Fruit fly (Drosophila melanogaster) whole organism, prepupa: Measurements from ENCODE around the gene CG11811.

Experiments
- Blimp-1 ChIP-seq: fragments of 200-800 bp; sonication (Bioruptor generic); optimal IDR thresholded peaks from 3 replicates; lab custom pipeline; 2017; ENCODE audit warnings: missing biosample characterization, missing genetic modification characterization, mild to moderate bottlenecking, moderate library complexity, missing genetic modification reagents
- CG10631 ChIP-seq: fragments of 200-800 bp; sonication (Bioruptor generic); optimal IDR thresholded peaks from 2 replicates; lab custom pipeline; 2016; ENCODE audit warnings: missing biosample characterization, missing genetic modification characterization
- CG10669 ChIP-seq: fragments of 200-800 bp; sonication (Bioruptor generic); optimal IDR thresholded peaks from 3 replicates; lab custom pipeline; 2018; ENCODE audit warnings: missing biosample characterization, mild to moderate bottlenecking, missing genetic modification characterization, moderate library complexity
- CG11294 ChIP-seq: fragments of 200-800 bp; sonication (Bioruptor generic); IDR thresholded peaks from 2 replicates; pipeline ENCODE4 v1.3.6; 2022; ENCODE audit warnings: missing biosample characterization, missing genetic modification characterization
- CG11762 ChIP-seq: fragments of 200-800 bp; sonication (Bioruptor generic); optimal IDR thresholded peaks from 3 replicates; lab custom pipeline; 2016; ENCODE audit warnings: missing biosample characterization, missing genetic modification characterization; ENCODE audit not compliant: insufficient read depth
- CG11902 ChIP-seq: fragments of 200-800 bp; sonication (Bioruptor generic); optimal IDR thresholded peaks from 3 replicates; lab custom pipeline; 2016; ENCODE audit warnings: missing biosample characterization, missing genetic modification characterization
- CG15336 ChIP-seq: fragments of 200-800 bp; sonication (Bioruptor generic); IDR thresholded peaks from 2 replicates; pipeline ENCODE4 v1.3.6; 2022; ENCODE audit warnings: missing biosample characterization, missing genetic modification characterization
- CG16779 ChIP-seq: fragments of 200-800 bp; sonication (Bioruptor generic); optimal IDR thresholded peaks from 3 replicates; lab custom pipeline; 2017; ENCODE audit warnings: missing biosample characterization, mild to moderate bottlenecking, missing genetic modification characterization
- CG3032 ChIP-seq: fragments of 200-800 bp; optimal IDR thresholded peaks from 2 replicates; lab custom pipeline; 2019; ENCODE audit warnings: missing biosample characterization, mild to moderate bottlenecking, missing genetic modification characterization, moderate library complexity
- CG31627 ChIP-seq: fragments of 200-800 bp; sonication (Bioruptor generic); optimal IDR thresholded peaks from 3 replicates; lab custom pipeline; 2016; ENCODE audit warnings: missing biosample characterization, missing genetic modification characterization
- CG32006 ChIP-seq: fragments of 200-800 bp; sonication (Bioruptor generic); optimal IDR thresholded peaks from 3 replicates; lab custom pipeline; 2017; ENCODE audit warnings: missing biosample characterization, mild to moderate bottlenecking, missing genetic modification characterization
- CG34406 ChIP-seq: fragments of 200-800 bp; sonication (Bioruptor generic); optimal IDR thresholded peaks from 3 replicates; lab custom pipeline; 2016; ENCODE audit warnings: missing biosample characterization, missing genetic modification characterization
- CG3919 ChIP-seq: fragments of 200-800 bp; sonication (Bioruptor generic); optimal IDR thresholded peaks from 3 replicates; lab custom pipeline; 2016; ENCODE audit warnings: missing biosample characterization, missing genetic modification characterization
- CG4318 ChIP-seq: fragments of 200-800 bp; sonication (Bioruptor generic); optimal IDR thresholded peaks from 3 replicates; lab custom pipeline; 2017; ENCODE audit warnings: missing biosample characterization, mild to moderate bottlenecking, missing genetic modification characterization
- CG6163 ChIP-seq: fragments of 200-800 bp; sonication (Bioruptor generic); IDR thresholded peaks from 3 replicates; pipeline ENCODE4 v1.3.6; 2022; ENCODE audit warnings: missing biosample characterization, missing genetic modification characterization
- CG6276 ChIP-seq: fragments of 200-800 bp; sonication (Bioruptor generic); optimal IDR thresholded peaks from 2 replicates; lab custom pipeline; 2017; ENCODE audit warnings: missing biosample characterization, mild to moderate bottlenecking, missing genetic modification characterization
- CG6792 ChIP-seq: fragments of 200-800 bp; sonication (Bioruptor generic); optimal IDR thresholded peaks from 3 replicates; lab custom pipeline; 2016; ENCODE audit warnings: missing biosample characterization, missing genetic modification characterization
- CG6808 ChIP-seq: fragments of 200-800 bp; sonication (Bioruptor generic); optimal IDR thresholded peaks from 3 replicates; lab custom pipeline; 2017; ENCODE audit warnings: missing biosample characterization, missing genetic modification characterization, mild to moderate bottlenecking, moderate library complexity, missing genetic modification reagents
- CG8119 ChIP-seq: fragments of 200-800 bp; sonication (Bioruptor generic); IDR thresholded peaks from 3 replicates; pipeline ENCODE4 v1.3.6; 2022; ENCODE audit warnings: missing biosample characterization, missing genetic modification characterization
- CG8319 ChIP-seq: fragments of 200-800 bp; sonication (Bioruptor generic); optimal IDR thresholded peaks from 3 replicates; lab custom pipeline; 2016; ENCODE audit warnings: missing biosample characterization, missing genetic modification characterization
- CG8632 ChIP-seq: fragments of 200-800 bp; sonication (Bioruptor generic); optimal IDR thresholded peaks from 3 replicates; lab custom pipeline; 2016; ENCODE audit warnings: missing biosample characterization, missing genetic modification characterization
- CG9139 ChIP-seq: fragments of 200-800 bp; sonication (Bioruptor generic); optimal IDR thresholded peaks from 3 replicates; lab custom pipeline; 2017; ENCODE audit warnings: missing biosample characterization, mild to moderate bottlenecking, missing genetic modification characterization
- Eip75B ChIP-seq: fragments of 200-800 bp; sonication (Bioruptor generic); optimal IDR thresholded peaks from 3 replicates; lab custom pipeline; 2016; ENCODE audit warnings: missing biosample characterization, missing genetic modification characterization
- Eip78C ChIP-seq: fragments of 200-800 bp; sonication (Bioruptor generic); peaks from one replicate; lab custom pipeline; 2016; ENCODE audit warnings: missing biosample characterization, missing genetic modification characterization
- Eip93F ChIP-seq: fragments of 200-800 bp; sonication (Bioruptor generic); optimal IDR thresholded peaks from 2 replicates; lab custom pipeline; 2016; ENCODE audit warnings: missing biosample characterization, mild to moderate bottlenecking, missing genetic modification characterization
- Ets96B ChIP-seq: fragments of 200-800 bp; optimal IDR thresholded peaks from 2 replicates; lab custom pipeline; 2019; ENCODE audit warnings: missing biosample characterization, mild to moderate bottlenecking, missing genetic modification characterization, moderate library complexity
- Gug ChIP-seq: fragments of 200-800 bp; sonication (Bioruptor generic); IDR thresholded peaks from 2 replicates; pipeline ENCODE4 v1.3.6; 2022; ENCODE audit warnings: missing biosample characterization, missing genetic modification characterization
- Hr38 ChIP-seq: sonication (Bioruptor generic); optimal IDR thresholded peaks from 2 replicates; lab custom pipeline; 2016; ENCODE audit warnings: missing biosample characterization, missing genetic modification characterization
- Hr39 ChIP-seq: fragments of 200-800 bp; sonication (Bioruptor generic); optimal IDR thresholded peaks from 2 replicates; lab custom pipeline; 2016; ENCODE audit warnings: missing biosample characterization, missing genetic modification characterization
- Hr4 ChIP-seq: fragments of 200-800 bp; sonication (Bioruptor generic); optimal IDR thresholded peaks from 3 replicates; lab custom pipeline; 2016; ENCODE audit warnings: missing biosample characterization, missing genetic modification characterization
- Lpt ChIP-seq: fragments of 200-800 bp; sonication (Bioruptor generic); optimal IDR thresholded peaks from 3 replicates; lab custom pipeline; 2016; ENCODE audit warnings: missing biosample characterization, missing genetic modification characterization
- Met ChIP-seq: fragments of 200-800 bp; sonication (Bioruptor generic); optimal IDR thresholded peaks from 3 replicates; lab custom pipeline; 2016; ENCODE audit warnings: missing biosample characterization, missing genetic modification characterization
- OdsH ChIP-seq: fragments of 200-800 bp; sonication (Bioruptor generic); optimal IDR thresholded peaks from 3 replicates; lab custom pipeline; 2016; ENCODE audit warnings: missing biosample characterization, missing genetic modification characterization
- Smox ChIP-seq: fragments of 200-800 bp; sonication (Bioruptor generic); optimal IDR thresholded peaks from 3 replicates; lab custom pipeline; 2016; ENCODE audit warnings: missing biosample characterization, missing genetic modification characterization
- Sox102F ChIP-seq: fragments of 200-800 bp; sonication (Bioruptor generic); optimal IDR thresholded peaks from 2 replicates; lab custom pipeline; 2016; ENCODE audit warnings: missing biosample characterization, mild to moderate bottlenecking, missing genetic modification characterization
- Sox14 ChIP-seq: fragments of 200-800 bp; sonication (Bioruptor generic); optimal IDR thresholded peaks from 3 replicates; lab custom pipeline; 2016; ENCODE audit warnings: missing biosample characterization, missing genetic modification characterization
- acj6 ChIP-seq: fragments of 200-800 bp; sonication (Bioruptor generic); optimal IDR thresholded peaks from 3 replicates; lab custom pipeline; 2016; ENCODE audit warnings: missing biosample characterization, missing genetic modification characterization
- cyc ChIP-seq: fragments of 200-800 bp; sonication (Bioruptor generic); optimal IDR thresholded peaks from 3 replicates; lab custom pipeline; 2016; ENCODE audit warnings: missing biosample characterization, missing genetic modification characterization
- eg ChIP-seq: fragments of 200-800 bp; sonication (Bioruptor generic); IDR thresholded peaks from 3 replicates; pipeline ENCODE4 v1.3.6; 2022; ENCODE audit warnings: missing biosample characterization, missing genetic modification characterization
- esn ChIP-seq: fragments of 200-800 bp; sonication (Bioruptor generic); optimal IDR thresholded peaks from 2 replicates; lab custom pipeline; 2016; ENCODE audit warnings: missing biosample characterization, mild to moderate bottlenecking, missing genetic modification characterization, moderate library complexity
- fd85E ChIP-seq: fragments of 200-800 bp; sonication (Bioruptor generic); optimal IDR thresholded peaks from 3 replicates; lab custom pipeline; 2016; ENCODE audit warnings: missing biosample characterization, missing genetic modification characterization
- fkh ChIP-seq: fragments of 200-800 bp; sonication (Bioruptor generic); optimal IDR thresholded peaks from 3 replicates; lab custom pipeline; 2017; ENCODE audit warnings: missing biosample characterization, mild to moderate bottlenecking, missing genetic modification characterization, moderate library complexity
- lz ChIP-seq: fragments of 200-800 bp; sonication (Bioruptor generic); optimal IDR thresholded peaks from 3 replicates; lab custom pipeline; 2016; ENCODE audit warnings: missing biosample characterization, missing genetic modification characterization
- net ChIP-seq: fragments of 200-800 bp; sonication (Bioruptor generic); optimal IDR thresholded peaks from 3 replicates; lab custom pipeline; 2016; ENCODE audit warnings: missing biosample characterization, missing genetic modification characterization
- pdm3 ChIP-seq: fragments of 200-800 bp; sonication (Bioruptor generic); optimal IDR thresholded peaks from 3 replicates; lab custom pipeline; 2016; ENCODE audit warnings: missing biosample characterization, missing genetic modification characterization
- salr ChIP-seq, 2 experiments: fragments of 200-800 bp; sonication (Bioruptor generic); optimal IDR thresholded peaks; 3 replicates each; lab custom pipeline; 2016 to 2018; ENCODE audit warnings: missing biosample characterization in 2 of 2, missing genetic modification characterization in 2 of 2, mild to moderate bottlenecking in 1 of 2
- spab ChIP-seq: fragments of 200-800 bp; sonication (Bioruptor generic); optimal IDR thresholded peaks from 2 replicates; lab custom pipeline; 2017; ENCODE audit warnings: missing biosample characterization, mild to moderate bottlenecking, missing genetic modification characterization, missing genetic modification reagents
- svp ChIP-seq: fragments of 200-800 bp; sonication (Bioruptor generic); peaks from one replicate; lab custom pipeline; 2016; ENCODE audit warnings: missing biosample characterization, missing genetic modification characterization
- topi ChIP-seq: fragments of 200-800 bp; sonication (Bioruptor generic); optimal IDR thresholded peaks from 3 replicates; lab custom pipeline; 2016; ENCODE audit warnings: missing biosample characterization, missing genetic modification characterization
- vri ChIP-seq: fragments of 200-800 bp; sonication (Bioruptor generic); optimal IDR thresholded peaks from 3 replicates; lab custom pipeline; 2016; ENCODE audit warnings: missing biosample characterization, mild to moderate bottlenecking, missing genetic modification characterization

Gene CG11811

dm6 chr3L:10681814-10682213 lies 9.0 kb upstream of the CG11811 start:
- TF ChIP-seq CG6792 (GFP tag; lab: Kevin White, UChicago) (no peak), net (GFP tag; lab: Kevin White, UChicago) (no peak), svp (peak; percentile 69), esn (GFP tag; lab: Kevin White, UChicago) (peak; percentile 18), Hr38 (GFP tag; lab: Kevin White, UChicago) (no peak), CG32006 (GFP tag; lab: Kevin White, UChicago) (no peak), Sox102F (GFP tag; lab: Kevin White, UChicago) (peak; percentile 36), fkh (GFP tag; lab: Kevin White, UChicago) (peak; percentile 69), CG11902 (GFP tag; lab: Kevin White, UChicago) (no peak), CG6276 (GFP tag; lab: Kevin White, UChicago) (no peak), CG34406 (peak; percentile 9), Eip78C (GFP tag; lab: Kevin White, UChicago) (peak; percentile 56), Ets96B (tag; lab: Kevin White, UChicago) (no peak), Hr4 (GFP tag; lab: Kevin White, UChicago) (no peak), CG9139 (GFP tag; lab: Kevin White, UChicago) (no peak), CG8119 (GFP tag; lab: Robert Waterston, UW) (peak; percentile 39; the same call in 1 of the 3 replicates), Hr39 (GFP tag; lab: Kevin White, UChicago) (no peak), OdsH (GFP tag; lab: Kevin White, UChicago) (no peak), salr (GFP tag; optimal IDR thresholded peaks at IDR 0.05; lab: Kevin White, UChicago) (no peak), CG16779 (peak; percentile 0), CG15336 (peak; percentile 41; the same call in 1 of the 2 replicates), Met (GFP tag; lab: Kevin White, UChicago) (no peak), CG8319 (GFP tag; lab: Kevin White, UChicago) (no peak), CG8632 (no peak), topi (no peak), fd85E (GFP tag; lab: Kevin White, UChicago) (no peak), pdm3 (no peak), vri (GFP tag; lab: Kevin White, UChicago) (peak; percentile 29), CG4318 (no peak), eg (GFP tag; lab: Robert Waterston, UW) (peak; percentile 67; the same call in 2 of the 3 replicates), Eip75B (GFP tag; lab: Kevin White, UChicago) (no peak), CG11762 (GFP tag; lab: Kevin White, UChicago) (no peak), Smox (GFP tag; lab: Kevin White, UChicago) (no peak), CG31627 (no peak), spab (GFP tag; lab: Kevin White, UChicago) (no peak), acj6 (GFP tag; lab: Kevin White, UChicago) (no peak), CG10631 (GFP tag; lab: Kevin White, UChicago) (no peak), Gug (GFP tag; lab: Robert Waterston, UW) (no peak), Lpt (GFP tag; lab: Kevin White, UChicago) (peak; percentile 42), CG6163 (GFP tag; lab: Robert Waterston, UW) (peak; percentile 63), CG3919 (GFP tag; lab: Kevin White, UChicago) (peak; percentile 15), Sox14 (GFP tag; lab: Kevin White, UChicago) (no peak), Eip93F (GFP tag; lab: Kevin White, UChicago) (no peak), lz (GFP tag; lab: Kevin White, UChicago) (no peak), Blimp-1 (GFP tag; lab: Kevin White, UChicago) (no peak), CG6808 (GFP tag; lab: Kevin White, UChicago) (no peak), CG11294 (GFP tag; lab: Robert Waterston, UW) (no peak), CG10669 (GFP tag; lab: Kevin White, UChicago) (no peak), CG3032 (tag; lab: Kevin White, UChicago) (no peak), cyc (GFP tag; lab: Kevin White, UChicago) (no peak)
